Fruit fly (Drosophila melanogaster): Measurements from ENCODE around the gene CG7017.
A peak's percentile ranks its signal among the peaks of the same experiment; 100 is the strongest.

The CG7017 gene

dm6 chr3L:20241987-20242982 lies 30.4 kb upstream of the CG7017 start:
- TF ChIP-seq usp (GFP tag; optimal IDR thresholded peaks at IDR 0.05) (no peak), Hnf4 (GFP tag; optimal IDR thresholded peaks at IDR 0.05) (peak; percentile 53), dsf (GFP tag; optimal IDR thresholded peaks at IDR 0.05; ENCODE audit: borderline replicate concordance) (peak; percentile 49), sv (GFP tag; optimal IDR thresholded peaks at IDR 0.05) (peak; percentile 33), fru (GFP tag; optimal IDR thresholded peaks at IDR 0.05) (peak; percentile 36), brk (GFP tag; optimal IDR thresholded peaks at IDR 0.05) (peak; percentile 67), Mio (GFP tag; optimal IDR thresholded peaks at IDR 0.05) (no peak), N (GFP tag; optimal IDR thresholded peaks at IDR 0.05) (no peak), CG9705 (GFP tag; optimal IDR thresholded peaks at IDR 0.05) (peak; percentile 26), Dfd (GFP tag; optimal IDR thresholded peaks at IDR 0.05) (no peak), OdsH (GFP tag; optimal IDR thresholded peaks at IDR 0.05) (peak; percentile 38), HLH106 (tag; optimal IDR thresholded peaks at IDR 0.05) (peak; percentile 60), br (GFP tag; optimal IDR thresholded peaks at IDR 0.05) (no peak), ey (GFP tag; optimal IDR thresholded peaks at IDR 0.05) (peak; percentile 6), GATAd (GFP tag; optimal IDR thresholded peaks at IDR 0.05) (no peak), sage (GFP tag; optimal IDR thresholded peaks at IDR 0.05) (peak; percentile 6), Hr78 (GFP tag; optimal IDR thresholded peaks at IDR 0.05) (no peak), Abd-B (GFP tag; optimal IDR thresholded peaks at IDR 0.05) (no peak), CrebA (GFP tag; optimal IDR thresholded peaks at IDR 0.05; ENCODE audit: borderline replicate concordance) (no peak), tai (GFP tag; optimal IDR thresholded peaks at IDR 0.05) (no peak), Hr83 (GFP tag; optimal IDR thresholded peaks at IDR 0.05; ENCODE audit: poor library complexity, severe bottlenecking) (peak; percentile 46), pan (optimal IDR thresholded peaks at IDR 0.05) (no peak), dl (GFP tag; optimal IDR thresholded peaks at IDR 0.05; ENCODE audit: insufficient read depth in 1 of 2, partially characterized antibody in 2 of 2) (no peak), jim (GFP tag; optimal IDR thresholded peaks at IDR 0.05) (no peak), dmrt93B (GFP tag; optimal IDR thresholded peaks at IDR 0.05) (peak; percentile 45), h (GFP tag; optimal IDR thresholded peaks at IDR 0.05) (peak; percentile 26), Jra (GFP tag; optimal IDR thresholded peaks at IDR 0.05) (no peak), Sp1 (GFP tag; optimal IDR thresholded peaks at IDR 0.05) (peak; percentile 68), Dif (GFP tag; optimal IDR thresholded peaks at IDR 0.05; ENCODE audit: partially characterized antibody) (no peak), Rel (GFP tag; optimal IDR thresholded peaks at IDR 0.05) (no peak), Rel (tag; optimal IDR thresholded peaks at IDR 0.05) (no peak), rgr (GFP tag; optimal IDR thresholded peaks at IDR 0.05) (peak; percentile 58), CG32264 (GFP tag; optimal IDR thresholded peaks at IDR 0.05) (no peak), psq (GFP tag; optimal IDR thresholded peaks at IDR 0.05) (peak; percentile 48), woc (GFP tag; optimal IDR thresholded peaks at IDR 0.05) (peak; percentile 30), foxo (GFP tag; optimal IDR thresholded peaks at IDR 0.05) (peak in 1 of 2 experiments; percentile 62), Vsx2 (GFP tag; optimal IDR thresholded peaks at IDR 0.05; ENCODE audit: partially characterized antibody) (no peak), lola (GFP tag; optimal IDR thresholded peaks at IDR 0.05) (no peak), Myc (optimal IDR thresholded peaks at IDR 0.05) (no peak)

- TF ChIP-seq foxo (GFP tag; optimal IDR thresholded peaks at IDR 0.05) (no peak), HLH106 (tag; optimal IDR thresholded peaks at IDR 0.05) (no peak), Rel (GFP tag; optimal IDR thresholded peaks at IDR 0.05) (no peak), Rel (tag; optimal IDR thresholded peaks at IDR 0.05) (peak; percentile 20), Sp1 (GFP tag; optimal IDR thresholded peaks at IDR 0.05) (no peak), Vsx2 (GFP tag; optimal IDR thresholded peaks at IDR 0.05; ENCODE audit: partially characterized antibody) (peak; percentile 47)
Observed at dm6 chr3L:20241163-20241970, 29.4 kb upstream of the CG7017 start, which contains the start of the genes CG6951 and CG17233. Gene CG6951, plus strand, starts transcription at chr3L:20241267. Gene CG17233, minus strand, starts transcription at chr3L:20241903.

Data from whole organism, wandering third instar larva.